Worm (Caenorhabditis elegans): ENCODE data around the gene arrd-9.

arrd-9 gene

DNA sequence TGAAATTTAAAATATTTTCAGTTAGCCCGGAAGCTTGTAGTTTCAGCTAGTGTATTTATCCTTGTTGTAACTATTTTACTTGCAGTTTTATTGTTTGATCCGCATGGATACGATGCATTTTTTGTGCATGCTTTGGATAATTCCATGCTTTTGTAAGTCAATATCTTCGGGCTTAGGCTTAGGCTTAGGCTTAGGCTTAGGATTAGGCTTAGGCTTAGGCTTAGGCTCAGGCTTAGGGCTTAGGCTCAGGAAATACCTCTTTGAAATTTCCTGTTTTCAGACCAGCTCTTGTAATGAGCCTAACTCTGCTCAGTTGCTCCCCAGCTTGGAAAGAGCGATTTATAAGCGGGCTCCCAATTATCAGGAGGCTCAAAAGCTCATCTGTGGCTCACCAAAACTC, 13.7 kb downstream of the arrd-9 start, which contains the start of gene srg-16:
Gene srg-16, plus strand, starts transcription at position 87 of the 400 bp plus-strand sequence.
- no peak for TF ChIP-seq mxl-1 (tag; optimal IDR thresholded peaks at IDR 0.05)

DNA sequence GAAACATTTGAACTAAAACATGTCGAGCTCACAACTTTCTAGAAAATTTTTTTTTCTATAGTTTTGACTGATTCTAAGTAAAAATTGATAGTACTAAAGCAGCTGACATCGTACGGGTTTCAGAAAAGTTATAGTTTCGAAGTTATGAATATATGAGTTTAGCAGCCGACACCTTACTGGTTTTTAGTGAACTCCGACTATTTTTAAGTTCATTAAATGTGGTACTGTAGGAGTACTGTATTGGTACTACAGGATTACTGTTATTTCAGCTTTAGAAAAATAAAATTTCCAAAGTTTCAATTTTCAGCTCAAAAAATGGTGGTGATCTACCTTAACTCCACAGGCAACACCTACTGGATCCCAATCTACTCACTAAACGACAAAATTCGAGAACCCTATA, 15.2 kb downstream of the arrd-9 start, which contains the start of gene sre-37:
Gene sre-37, plus strand, starts transcription at position 301 of the 400 bp plus-strand sequence.
- TF ChIP-seq sea-2 (GFP tag; IDR thresholded peaks at IDR 0.05), result no peak
- no peak for TF ChIP-seq mcd-1 (GFP tag; IDR thresholded peaks at IDR 0.05)
- TF ChIP-seq F55B11.4 (tag; optimal IDR thresholded peaks at IDR 0.05; ENCODE audit: borderline replicate concordance, insufficient read depth), result no peak
- TF ChIP-seq ccch-3 (GFP tag; optimal IDR thresholded peaks at IDR 0.05), result no peak
- TF ChIP-seq ceh-91 (GFP tag; IDR thresholded peaks at IDR 0.05), result no peak
- TF ChIP-seq sdz-38 (tag; optimal IDR thresholded peaks at IDR 0.05), result no peak

- TF ChIP-seq ama-1 (optimal IDR thresholded peaks at IDR 0.05) (no peak), ama-1 (GFP tag; optimal IDR thresholded peaks at IDR 0.05) (no peak), B0336.3 (GFP tag; IDR thresholded peaks at IDR 0.05) (no peak), ztf-25 (GFP tag; IDR thresholded peaks at IDR 0.05) (no peak), nhr-120 (GFP tag; IDR thresholded peaks at IDR 0.05) (no peak), B0035.1 (tag; optimal IDR thresholded peaks at IDR 0.05) (no peak), K12H6.12 (tag; optimal IDR thresholded peaks at IDR 0.05) (no peak), unc-130 (GFP tag; optimal IDR thresholded peaks at IDR 0.05) (no peak), mel-28 (tag; optimal IDR thresholded peaks at IDR 0.05; ENCODE audit: borderline replicate concordance) (no peak), sdz-38 (tag; optimal IDR thresholded peaks at IDR 0.05) (no peak), let-526 (GFP tag; IDR thresholded peaks at IDR 0.05) (no peak), efl-1 (GFP tag; optimal IDR thresholded peaks at IDR 0.05) (no peak), nfya-1 (tag; optimal IDR thresholded peaks at IDR 0.05; ENCODE audit: borderline replicate concordance, insufficient read depth) (no peak), F57C9.4 (tag; optimal IDR thresholded peaks at IDR 0.05) (no peak), somi-1 (GFP tag; optimal IDR thresholded peaks at IDR 0.05) (no peak), lag-1 (GFP tag; IDR thresholded peaks at IDR 0.05) (no peak), ceh-79 (tag; optimal IDR thresholded peaks at IDR 0.05) (no peak), zfh-2 (GFP tag; conservative IDR thresholded peaks at IDR 0.05) (no peak)
Measured at ce11 chrII:12462244-12462643, 18.5 kb downstream of the arrd-9 start, which contains the start of gene F15A4.2. TSS of gene F15A4.2 (plus strand) at chrII:12462544.

ce11 chrII:12460602-12461453, 19.9 kb downstream of the arrd-9 start, which contains the start of gene tag-280:
TSS of gene tag-280 (plus strand) at chrII:12460652.
- TF ChIP-seq lsl-1 (GFP tag; optimal IDR thresholded peaks at IDR 0.05), result peak; percentile 75
- TF ChIP-seq madf-6 (GFP tag; IDR thresholded peaks at IDR 0.05), result peak; percentile 61; the same call in 1 of the 2 replicates
- TF ChIP-seq F33H1.4 (GFP tag; IDR thresholded peaks at IDR 0.05), result peak; percentile 66
- TF ChIP-seq xnd-1 (tag; optimal IDR thresholded peaks at IDR 0.05), result peak; percentile 36
- TF ChIP-seq madf-8 (GFP tag; conservative IDR thresholded peaks at IDR 0.05), result no peak

DNA sequence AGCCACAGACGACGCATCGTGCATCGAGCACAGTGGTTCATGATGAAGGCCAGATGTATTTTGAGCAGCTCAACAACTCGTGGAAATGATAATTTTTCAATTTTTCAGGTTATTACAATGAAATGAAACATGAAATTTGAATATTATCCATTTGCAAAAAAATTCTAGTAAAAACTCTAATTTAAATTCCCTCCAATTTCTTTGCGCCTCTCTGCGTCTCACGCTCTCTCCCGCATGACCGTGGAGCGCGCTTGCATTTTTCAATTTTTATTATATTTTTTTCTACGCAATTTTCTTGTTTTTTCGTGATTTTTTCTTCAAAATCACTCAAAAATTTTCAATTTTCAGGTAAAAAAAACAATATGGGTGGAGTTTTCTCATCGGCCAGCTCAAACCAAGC, 21.3 kb downstream of the arrd-9 start, which contains the start of gene tag-281:
Gene tag-281, plus strand, starts transcription at position 340 of the 400 bp plus-strand sequence.
- TF ChIP-seq dpff-1 (tag; optimal IDR thresholded peaks at IDR 0.05) (no peak), cebp-1 (GFP tag; IDR thresholded peaks at IDR 0.05) (no peak), cebp-1 (tag; optimal IDR thresholded peaks at IDR 0.05) (no peak), ztf-26 (tag; optimal IDR thresholded peaks at IDR 0.05) (no peak), zim-3 (tag; optimal IDR thresholded peaks at IDR 0.05) (no peak), madf-6 (GFP tag; IDR thresholded peaks at IDR 0.05) (peak; percentile 79), ceh-79 (tag; optimal IDR thresholded peaks at IDR 0.05) (no peak), ekl-4 (GFP tag; IDR thresholded peaks at IDR 0.05) (no peak), unc-130 (GFP tag; optimal IDR thresholded peaks at IDR 0.05) (no peak), madf-10 (tag; optimal IDR thresholded peaks at IDR 0.05) (no peak), ceh-91 (GFP tag; IDR thresholded peaks at IDR 0.05) (peak; percentile 35; the same call in 1 of the 2 replicates), ztf-3 (GFP tag; optimal IDR thresholded peaks at IDR 0.05) (no peak), sea-2 (GFP tag; IDR thresholded peaks at IDR 0.05) (no peak), let-526 (GFP tag; IDR thresholded peaks at IDR 0.05) (no peak), nfya-1 (tag; optimal IDR thresholded peaks at IDR 0.05; ENCODE audit: borderline replicate concordance, insufficient read depth) (no peak), him-1 (tag; optimal IDR thresholded peaks at IDR 0.05) (no peak), lsy-27 (tag; optimal IDR thresholded peaks at IDR 0.05; ENCODE audit: borderline replicate concordance, insufficient read depth) (no peak), ceh-100 (GFP tag; IDR thresholded peaks at IDR 0.05) (no peak; the same call in 1 of the 2 replicates), bed-2 (GFP tag; IDR thresholded peaks at IDR 0.05) (no peak)
